Worm (Caenorhabditis elegans) whole organism, L2 larva: ENCODE results near the gene clec-212.

Experiments used
- C34F6.9 ChIP-seq: fragments of 150-350 bp; optimal IDR thresholded peaks from 2 replicates; lab custom pipeline; 2014; ENCODE audit warnings: missing biosample characterization, missing genetic modification characterization
- F13H6.1 ChIP-seq: sonication (generic microtip); optimal IDR thresholded peaks from 2 replicates; lab custom pipeline; 2016; ENCODE audit warnings: missing genetic modification characterization, missing compliant biosample characterization
- R02D3.7 ChIP-seq: fragments of 150-350 bp; optimal IDR thresholded peaks from 2 replicates; lab custom pipeline; 2014; ENCODE audit warnings: missing biosample characterization, missing genetic modification characterization
- ZK546.5 ChIP-seq: sonication (generic microtip); optimal IDR thresholded peaks from 2 replicates; lab custom pipeline; 2017; ENCODE audit warnings: missing biosample characterization, missing genetic modification characterization
- alr-1 ChIP-seq: fragments of 150-350 bp; optimal IDR thresholded peaks from 2 replicates; lab custom pipeline; 2014; ENCODE audit warnings: missing biosample characterization, missing genetic modification characterization
- aly-2 ChIP-seq: fragments of 150-350 bp; optimal IDR thresholded peaks from 2 replicates; lab custom pipeline; 2014; ENCODE audit warnings: missing biosample characterization, missing genetic modification characterization
- blmp-1 ChIP-seq: sonication (generic microtip); optimal IDR thresholded peaks from 2 replicates; lab custom pipeline; 2017; ENCODE audit warnings: missing genetic modification characterization, mild to moderate bottlenecking, missing compliant biosample characterization, antibody characterized with exemption, moderate library complexity; ENCODE audit not compliant: insufficient read depth
- ceh-16 ChIP-seq: fragments of 150-350 bp; optimal IDR thresholded peaks from 2 replicates; lab custom pipeline; 2014; ENCODE audit warnings: missing biosample characterization, missing genetic modification characterization
- ceh-82 ChIP-seq: fragments of 150-350 bp; optimal IDR thresholded peaks from 2 replicates; lab custom pipeline; 2014; ENCODE audit warnings: missing biosample characterization, missing genetic modification characterization
- dmd-4 ChIP-seq: sonication (generic microtip); optimal IDR thresholded peaks from 2 replicates; lab custom pipeline; 2017; ENCODE audit warnings: missing biosample characterization, missing genetic modification characterization
- egl-27 ChIP-seq: sonication (generic microtip); optimal IDR thresholded peaks from 3 replicates; lab custom pipeline; 2017; ENCODE audit warnings: missing biosample characterization, missing genetic modification reagents, missing genetic modification characterization
- elt-3 ChIP-seq: sonication (generic microtip); optimal IDR thresholded peaks from 2 replicates; lab custom pipeline; 2017; ENCODE audit warnings: missing biosample characterization, missing genetic modification characterization
- fos-1 ChIP-seq: fragments of 150-350 bp; optimal IDR thresholded peaks from 2 replicates; lab custom pipeline; 2014; ENCODE audit warnings: missing biosample characterization, missing genetic modification characterization
- lin-11 ChIP-seq: fragments of 150-350 bp; sonication (generic microtip); optimal IDR thresholded peaks from 2 replicates; lab custom pipeline; 2014; ENCODE audit warnings: missing biosample characterization, missing genetic modification characterization, inconsistent platforms, mixed read lengths
- lin-13 ChIP-seq: fragments of 150-350 bp; optimal IDR thresholded peaks from 2 replicates; lab custom pipeline; 2014; ENCODE audit warnings: missing biosample characterization, missing genetic modification reagents, missing genetic modification characterization
- lsy-2 ChIP-seq, 2 experiments: fragments of 150-350 bp in 1 of 2; sonication (generic microtip) in 1 of 2; optimal IDR thresholded peaks; 2 replicates each; lab custom pipeline; 2014 to 2017; ENCODE audit warnings: missing biosample characterization in 2 of 2, missing genetic modification characterization in 2 of 2
- mab-5 ChIP-seq: fragments of 150-350 bp; optimal IDR thresholded peaks from 2 replicates; lab custom pipeline; 2014; ENCODE audit warnings: missing biosample characterization, missing genetic modification characterization
- mbf-1 ChIP-seq: sonication (generic microtip); optimal IDR thresholded peaks from 2 replicates; lab custom pipeline; 2017; ENCODE audit warnings: missing biosample characterization, missing genetic modification characterization
- mdl-1 ChIP-seq, 2 experiments: fragments of 150-350 bp in 1 of 2; sonication (generic microtip) in 1 of 2; optimal IDR thresholded peaks; 2 replicates each; lab custom pipeline; 2017; ENCODE audit warnings: missing biosample characterization in 2 of 2, missing genetic modification characterization in 2 of 2
- nhr-10 ChIP-seq: sonication (generic microtip); optimal IDR thresholded peaks from 2 replicates; lab custom pipeline; 2017; ENCODE audit warnings: missing biosample characterization, missing genetic modification characterization
- nhr-11 ChIP-seq: fragments of 150-350 bp; optimal IDR thresholded peaks from 2 replicates; lab custom pipeline; 2014; ENCODE audit warnings: missing biosample characterization, missing genetic modification characterization
- nhr-12 ChIP-seq: fragments of 150-350 bp; optimal IDR thresholded peaks from 2 replicates; lab custom pipeline; 2014; ENCODE audit warnings: missing biosample characterization, missing genetic modification characterization
- nhr-129 ChIP-seq: fragments of 150-350 bp; optimal IDR thresholded peaks from 2 replicates; lab custom pipeline; 2014; ENCODE audit warnings: missing biosample characterization, missing genetic modification characterization
- nhr-21 ChIP-seq: fragments of 150-350 bp; optimal IDR thresholded peaks from 2 replicates; lab custom pipeline; 2014; ENCODE audit warnings: missing biosample characterization, missing genetic modification characterization
- nhr-23 ChIP-seq: fragments of 150-350 bp; optimal IDR thresholded peaks from 2 replicates; lab custom pipeline; 2014; ENCODE audit warnings: missing biosample characterization, missing genetic modification reagents, missing genetic modification characterization
- nhr-25 ChIP-seq: fragments of 150-350 bp; sonication (generic microtip); optimal IDR thresholded peaks from 3 replicates; lab custom pipeline; 2014; ENCODE audit warnings: missing biosample characterization, missing genetic modification characterization
- peb-1 ChIP-seq: fragments of 150-350 bp; optimal IDR thresholded peaks from 2 replicates; lab custom pipeline; 2014; ENCODE audit warnings: missing biosample characterization, missing genetic modification characterization
- sem-4 ChIP-seq: fragments of 150-350 bp; optimal IDR thresholded peaks from 2 replicates; lab custom pipeline; 2014; ENCODE audit warnings: missing biosample characterization, missing genetic modification reagents, missing genetic modification characterization
- skn-1 ChIP-seq: sonication (generic microtip); optimal IDR thresholded peaks from 2 replicates; lab custom pipeline; 2017; ENCODE audit warnings: missing biosample characterization, missing genetic modification characterization
- sma-3 ChIP-seq: sonication (generic microtip); optimal IDR thresholded peaks from 2 replicates; lab custom pipeline; 2016; ENCODE audit warnings: missing genetic modification reagents, missing genetic modification characterization, missing compliant biosample characterization
- snpc-4 ChIP-seq: fragments of 150-350 bp; optimal IDR thresholded peaks from 2 replicates; lab custom pipeline; 2014; ENCODE audit warnings: missing biosample characterization, missing genetic modification characterization
- unc-39 ChIP-seq: fragments of 150-350 bp; optimal IDR thresholded peaks from 2 replicates; lab custom pipeline; 2014; ENCODE audit warnings: missing biosample characterization, missing genetic modification characterization
- zag-1 ChIP-seq: fragments of 150-350 bp; optimal IDR thresholded peaks from 2 replicates; lab custom pipeline; 2014; ENCODE audit warnings: missing biosample characterization, missing genetic modification characterization
- ztf-11 ChIP-seq: sonication (generic microtip); optimal IDR thresholded peaks from 2 replicates; lab custom pipeline; 2017; ENCODE audit warnings: missing biosample characterization, missing genetic modification characterization
- ztf-4 ChIP-seq: fragments of 150-350 bp; optimal IDR thresholded peaks from 2 replicates; lab custom pipeline; 2014; ENCODE audit warnings: missing biosample characterization, missing genetic modification characterization

Gene clec-212

DNA sequence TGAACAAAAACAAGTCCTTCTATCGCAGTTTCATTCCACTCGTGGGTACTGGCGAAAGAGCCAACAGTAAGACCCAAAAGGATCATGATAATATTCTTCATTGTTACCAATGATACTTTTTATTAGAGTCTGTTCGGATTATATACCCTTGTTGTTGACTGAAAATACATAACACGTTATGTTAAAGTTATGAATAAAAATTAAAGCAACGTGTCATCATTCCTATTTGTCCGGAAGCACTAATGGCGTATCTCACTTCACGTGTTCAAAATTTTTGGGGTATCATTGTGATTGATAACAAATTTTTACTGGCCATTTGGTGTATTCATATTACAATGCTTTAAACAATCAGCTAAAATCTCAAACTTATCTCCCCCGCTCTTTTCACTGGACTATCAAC is 31.3 kb upstream of the clec-212 start, which contains the start of gene scl-26:
Gene scl-26 (minus strand): TSS at position 101 of the 400 bp plus-strand sequence.
- TF ChIP-seq lin-13 (GFP tag; lab: Kevin White, UChicago): no peak
- TF ChIP-seq skn-1 (tag; lab: Kevin White, UChicago): no peak
- TF ChIP-seq nhr-23: no peak
- no peak for TF ChIP-seq nhr-11 (tag; lab: Kevin White, UChicago)
- TF ChIP-seq blmp-1 (tag; lab: Kevin White, UChicago): no peak
- TF ChIP-seq C34F6.9 (tag; lab: Kevin White, UChicago): no peak
- no peak for TF ChIP-seq ceh-16
- TF ChIP-seq elt-3: no peak
- no peak for TF ChIP-seq nhr-10

DNA sequence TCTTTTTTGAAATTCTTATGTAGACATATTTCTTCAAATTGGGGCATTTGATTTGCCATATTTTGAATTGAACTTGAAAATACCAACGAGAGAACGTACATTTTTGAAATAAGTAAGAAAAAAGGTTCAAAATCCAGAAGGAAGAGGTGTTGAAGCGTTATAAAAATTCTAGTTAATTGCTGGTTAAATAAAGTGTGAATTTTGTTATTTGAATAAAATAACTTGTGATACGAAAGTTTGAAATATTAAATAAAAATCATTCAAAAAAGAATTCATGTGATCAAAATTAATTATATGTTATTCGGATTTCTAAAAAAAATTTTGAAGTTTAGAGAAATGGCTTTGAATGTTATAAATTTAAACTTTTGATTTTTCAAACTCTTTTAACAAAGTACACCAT is 30.0 kb upstream of the clec-212 start, which contains the start of gene C50E3.9:
Gene C50E3.9 (minus strand): TSS at position 101 of the 400 bp plus-strand sequence.
- TF ChIP-seq nhr-21 (tag; lab: Kevin White, UChicago) (no peak), alr-1 (tag; lab: Kevin White, UChicago) (no peak), nhr-12 (tag; lab: Kevin White, UChicago) (no peak), ceh-82 (tag; lab: Kevin White, UChicago) (no peak), zag-1 (tag; lab: Kevin White, UChicago) (no peak), F13H6.1 (tag; lab: Kevin White, UChicago) (no peak), peb-1 (tag; lab: Kevin White, UChicago) (no peak), snpc-4 (tag; lab: Kevin White, UChicago) (no peak), unc-39 (tag; lab: Kevin White, UChicago) (no peak), lsy-2 (tag; optimal IDR thresholded peaks at IDR 0.05; lab: Kevin White, UChicago) (no peak), lin-13 (GFP tag; lab: Kevin White, UChicago) (no peak), ceh-16 (no peak), egl-27 (tag; lab: Kevin White, UChicago) (no peak), nhr-25 (tag; lab: Kevin White, UChicago) (no peak)
- TF ChIP-seq, all 48 proteins: peak for 0

DNA sequence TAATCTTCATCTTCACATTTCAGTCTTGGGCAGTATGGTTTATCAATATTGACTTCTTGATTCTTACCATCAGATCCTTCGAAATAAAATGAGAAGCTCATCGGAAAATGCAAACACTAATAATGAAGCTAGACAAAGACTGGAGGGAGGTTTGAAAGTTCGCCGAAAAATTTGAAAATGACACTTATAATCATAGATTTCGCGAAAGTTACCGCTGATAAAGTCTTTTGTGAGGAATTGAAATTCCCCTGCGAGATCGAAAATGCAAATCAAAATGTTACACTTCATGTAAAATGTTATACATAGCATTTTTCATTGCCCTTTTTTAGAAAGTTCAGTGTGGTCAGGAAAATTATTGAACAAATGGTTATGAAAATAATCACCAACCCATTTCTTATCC is 28.1 kb upstream of the clec-212 start, which contains the start of gene C50E3.7:
Gene C50E3.7 (minus strand): TSS at position 101 of the 400 bp plus-strand sequence.
- TF ChIP-seq ztf-4 (tag; lab: Kevin White, UChicago): no peak
- no peak for TF ChIP-seq ceh-16
- TF ChIP-seq ceh-82 (tag; lab: Kevin White, UChicago): no peak
- TF ChIP-seq zag-1 (tag; lab: Kevin White, UChicago): no peak
- TF ChIP-seq nhr-12 (tag; lab: Kevin White, UChicago): no peak
- no peak for TF ChIP-seq mdl-1 (tag; optimal IDR thresholded peaks at IDR 0.05; lab: Kevin White, UChicago)
- no peak for TF ChIP-seq lin-11 (tag; lab: Kevin White, UChicago)
- no peak for TF ChIP-seq mbf-1
- TF ChIP-seq sma-3 (GFP tag; lab: Kevin White, UChicago): no peak
- TF ChIP-seq nhr-23: no peak
- no peak for TF ChIP-seq fos-1 (tag; lab: Kevin White, UChicago)
- TF ChIP-seq skn-1 (tag; lab: Kevin White, UChicago): no peak
- TF ChIP-seq F13H6.1 (tag; lab: Kevin White, UChicago): no peak
- no peak for TF ChIP-seq aly-2 (tag; lab: Kevin White, UChicago)
- TF ChIP-seq nhr-25 (tag; lab: Kevin White, UChicago): no peak
- no peak for TF ChIP-seq dmd-4 (tag; lab: Kevin White, UChicago)
- no peak for TF ChIP-seq mab-5 (tag; lab: Kevin White, UChicago)
- TF ChIP-seq nhr-21 (tag; lab: Kevin White, UChicago): no peak

DNA sequence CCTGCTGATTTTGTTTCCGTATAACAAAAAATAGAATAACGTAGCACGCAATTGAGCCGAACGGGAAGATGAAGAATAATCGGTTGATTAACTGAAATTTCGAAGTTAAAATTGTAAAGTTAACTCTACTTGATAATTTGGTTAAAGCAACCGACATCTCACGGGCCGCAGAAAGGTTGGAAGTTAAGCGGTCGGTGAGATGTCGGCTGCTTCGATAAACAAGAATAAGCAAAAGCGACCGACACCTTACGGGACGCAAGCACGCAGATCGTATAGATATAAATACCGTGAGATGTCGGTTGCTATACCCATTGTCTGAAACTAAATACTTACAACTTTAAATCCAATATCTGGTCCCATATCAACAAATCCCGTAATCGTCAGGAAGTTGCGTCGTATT is 24.9 kb upstream of the clec-212 start:
- TF ChIP-seq dmd-4 (tag; lab: Kevin White, UChicago): no peak
- no peak for TF ChIP-seq F13H6.1 (tag; lab: Kevin White, UChicago)
- TF ChIP-seq snpc-4 (tag; lab: Kevin White, UChicago): peak; percentile 24
- no peak for TF ChIP-seq ztf-11 (tag; lab: Kevin White, UChicago)
- no peak for TF ChIP-seq nhr-129 (tag; lab: Kevin White, UChicago)
- TF ChIP-seq blmp-1 (tag; lab: Kevin White, UChicago): no peak

DNA sequence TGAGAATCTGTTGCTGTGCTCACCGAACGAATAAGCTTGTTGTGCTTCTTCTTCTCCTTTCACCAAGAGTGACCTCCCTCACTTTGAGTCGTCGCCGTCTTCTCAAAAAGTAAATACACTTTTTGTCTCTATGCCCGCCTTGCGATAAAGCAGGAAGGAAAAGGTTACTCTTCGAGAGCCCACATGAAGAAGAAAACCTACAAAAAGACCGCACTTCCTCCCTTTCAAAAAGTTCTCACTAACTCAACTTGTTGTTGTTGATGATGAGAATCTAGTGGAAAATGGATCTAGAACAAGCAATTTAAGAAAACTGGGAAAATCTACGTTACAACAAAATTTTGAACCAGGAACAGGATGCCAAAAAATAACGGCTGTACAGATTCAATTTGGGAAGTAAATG is 20.3 kb upstream of the clec-212 start, which contains the start of gene C50E3.6:
Gene C50E3.6 (minus strand): TSS at position 101 of the 400 bp plus-strand sequence.
- TF ChIP-seq sem-4 (no peak), nhr-21 (tag; lab: Kevin White, UChicago) (no peak), nhr-23 (no peak), skn-1 (tag; lab: Kevin White, UChicago) (no peak), ZK546.5 (tag; lab: Kevin White, UChicago) (no peak), R02D3.7 (tag; lab: Kevin White, UChicago) (no peak), nhr-25 (tag; lab: Kevin White, UChicago) (no peak), lin-11 (tag; lab: Kevin White, UChicago) (no peak), mdl-1 (tag; optimal IDR thresholded peaks at IDR 0.05; lab: Kevin White, UChicago) (no peak), snpc-4 (tag; lab: Kevin White, UChicago) (no peak)
